Worm (Caenorhabditis elegans) whole organism, L4 larva: ENCODE data around the gene tag-180.

Experiments
- R02D3.7 ChIP-seq: fragments of 150-350 bp; sonication (generic microtip); optimal IDR thresholded peaks from 3 replicates; lab custom pipeline; 2014; ENCODE audit warnings: missing biosample characterization, missing genetic modification characterization
- ZK546.5 ChIP-seq, 2 experiments: sonication (generic microtip); optimal IDR thresholded peaks; 2 replicates each; lab custom pipeline; 2017; ENCODE audit warnings: missing biosample characterization in 2 of 2, missing genetic modification characterization in 2 of 2
- ceh-82 ChIP-seq: sonication (generic microtip); optimal IDR thresholded peaks from 2 replicates; lab custom pipeline; 2017; ENCODE audit warnings: missing biosample characterization, missing genetic modification characterization
- daf-8 ChIP-seq: fragments of 200-800 bp; sonication (Bioruptor generic); IDR thresholded peaks from 2 replicates; pipeline ENCODE4 v1.3.6; 2022; ENCODE audit warnings: missing genetic modification characterization, missing compliant biosample characterization
- dmd-6 ChIP-seq: fragments of 200-800 bp; sonication (Bioruptor generic); IDR thresholded peaks from 2 replicates; pipeline ENCODE4 v1.3.6; 2022; ENCODE audit warnings: missing genetic modification reagents, missing genetic modification characterization, missing compliant biosample characterization
- nhr-77 ChIP-seq: fragments of 150-350 bp; optimal IDR thresholded peaks from 2 replicates; lab custom pipeline; 2014; ENCODE audit warnings: missing biosample characterization, missing genetic modification characterization
- pqm-1 ChIP-seq: sonication (generic microtip); optimal IDR thresholded peaks from 2 replicates; lab custom pipeline; 2017; ENCODE audit warnings: missing biosample characterization, missing genetic modification characterization
- saeg-2 ChIP-seq: fragments of 200-800 bp; sonication (Bioruptor generic); IDR thresholded peaks from 2 replicates; pipeline ENCODE4 v1.3.6; 2022; ENCODE audit warnings: missing genetic modification reagents, missing genetic modification characterization, missing compliant biosample characterization
- skn-1 ChIP-seq: fragments of 150-350 bp; optimal IDR thresholded peaks from 2 replicates; lab custom pipeline; 2014; ENCODE audit warnings: missing biosample characterization, missing genetic modification characterization
- snpc-1.2 ChIP-seq: fragments of 200-800 bp; sonication (Bioruptor generic); IDR thresholded peaks from 2 replicates; pipeline ENCODE4 v1.3.6; 2022; ENCODE audit warnings: missing genetic modification reagents, missing genetic modification characterization, missing compliant biosample characterization
- ztf-11 ChIP-seq: fragments of 150-350 bp; optimal IDR thresholded peaks from 2 replicates; lab custom pipeline; 2014; ENCODE audit warnings: missing biosample characterization, missing genetic modification characterization

DNA sequence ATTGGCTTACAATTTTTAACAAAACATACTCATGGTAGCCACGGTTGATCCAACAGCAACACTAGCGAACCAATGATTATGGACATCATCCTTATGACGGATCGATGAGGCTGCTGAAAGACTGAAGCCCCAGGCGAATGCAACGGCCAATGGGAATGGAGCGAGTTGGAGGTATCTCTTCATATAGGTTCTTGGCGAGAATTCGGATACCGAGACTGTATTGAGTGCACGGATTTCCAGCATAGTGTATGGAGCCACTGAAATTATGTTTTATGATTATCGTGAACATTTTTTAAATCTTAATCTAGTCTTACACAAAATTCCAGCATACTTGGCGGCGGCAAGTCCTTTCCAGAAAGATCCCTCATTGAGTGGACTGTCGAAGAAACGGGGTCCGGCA lies 15.3 kb upstream of the tag-180 start:
- TF ChIP-seq skn-1: no peak
- no peak for TF ChIP-seq dmd-6 (GFP tag; lab: Robert Waterston, UW)
- TF ChIP-seq daf-8 (GFP tag; lab: Robert Waterston, UW): no peak
- no peak for TF ChIP-seq R02D3.7 (tag; lab: Kevin White, UChicago)
- no peak for TF ChIP-seq ceh-82 (tag; lab: Kevin White, UChicago)
- no peak for TF ChIP-seq snpc-1.2 (GFP tag; lab: Robert Waterston, UW)
- TF ChIP-seq ZK546.5 (tag; optimal IDR thresholded peaks at IDR 0.05; lab: Kevin White, UChicago): no peak
- no peak for TF ChIP-seq ztf-11
- TF ChIP-seq pqm-1 (tag; lab: Kevin White, UChicago): no peak
- TF ChIP-seq saeg-2 (GFP tag; lab: Robert Waterston, UW): no peak
- no peak for TF ChIP-seq nhr-77 (tag; lab: Kevin White, UChicago)
